Fruit fly (Drosophila melanogaster) S2 (cell line): ENCODE measurements around the gene CG7560.

Source experiments
- CG8478 ChIP-seq: fragments of >200 bp; optimal IDR thresholded peaks from 2 replicates; lab custom pipeline; 2018
- CTCF ChIP-seq, 2 experiments: fragments of >200 bp; optimal IDR thresholded peaks; 2 replicates each; lab custom pipeline; 2018

DNA sequence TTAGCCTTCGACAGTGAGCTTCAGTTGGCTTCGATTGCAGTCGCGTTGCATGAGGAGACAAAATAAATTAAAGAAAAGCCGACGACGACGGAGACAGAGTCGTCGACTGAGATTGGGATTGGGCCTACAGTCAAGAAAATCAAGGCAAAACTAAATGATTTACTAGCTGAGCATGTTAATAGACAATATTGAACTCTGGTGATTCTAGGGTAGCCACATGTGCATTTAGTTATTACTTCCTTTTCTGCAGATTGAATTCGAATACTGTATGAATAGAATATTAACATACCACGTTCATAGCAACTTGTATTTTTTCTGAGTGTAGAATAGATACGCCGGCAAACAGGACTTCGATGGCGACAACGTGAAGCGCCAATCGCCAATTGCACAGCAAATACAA, 23.4 kb downstream of the CG7560 start:
- TF ChIP-seq CTCF (optimal IDR thresholded peaks at IDR 0.05; lab: Kevin White, UChicago) (no peak), CG8478 (lab: Kevin White, UChicago) (no peak)
